Fruit fly (Drosophila melanogaster) whole organism, embryonic: ENCODE measurements around the gene Sas-4.

Experiments
- Awh ChIP-seq: fragments of 200-800 bp; sonication (Bioruptor generic); IDR thresholded peaks from 2 replicates; pipeline ENCODE4, ENCODE4 v1.3.6; 2022; ENCODE audit warnings: missing biosample characterization, missing genetic modification characterization
- B-H1 ChIP-seq: fragments of 200-800 bp; sonication (Bioruptor generic); IDR thresholded peaks from 3 replicates; pipeline ENCODE4 v1.3.6; 2022; ENCODE audit warnings: missing biosample characterization, missing genetic modification characterization
- CG10209 ChIP-seq: fragments of 200-800 bp; sonication (Bioruptor generic); optimal IDR thresholded peaks from 3 replicates; lab custom pipeline; 2017; ENCODE audit warnings: missing biosample characterization, mild to moderate bottlenecking, missing genetic modification characterization, missing genetic modification reagents
- CG10321 ChIP-seq: fragments of 200-800 bp; sonication (Bioruptor generic); IDR thresholded peaks from 2 replicates; pipeline ENCODE4 v1.3.6; 2022; ENCODE audit warnings: missing biosample characterization, missing genetic modification characterization
- CG11560 ChIP-seq: fragments of 200-800 bp; sonication (Bioruptor generic); IDR thresholded peaks from 3 replicates; pipeline ENCODE4 v1.3.6; 2022; ENCODE audit warnings: missing biosample characterization, missing genetic modification characterization
- CG17385 ChIP-seq: fragments of 200-800 bp; sonication (Bioruptor generic); optimal IDR thresholded peaks from 3 replicates; lab custom pipeline; 2018; ENCODE audit warnings: missing biosample characterization, mild to moderate bottlenecking, missing genetic modification characterization
- CG17802 ChIP-seq: fragments of 200-800 bp; sonication (Bioruptor generic); optimal IDR thresholded peaks from 2 replicates; lab custom pipeline; 2018; ENCODE audit warnings: missing biosample characterization, mild to moderate bottlenecking, missing genetic modification characterization, moderate library complexity
- CG18011 ChIP-seq: fragments of 200-800 bp; sonication (Bioruptor generic); optimal IDR thresholded peaks from 2 replicates; lab custom pipeline; 2017; ENCODE audit warnings: missing biosample characterization, missing genetic modification characterization, mild to moderate bottlenecking, moderate library complexity, missing genotype
- CG18599 ChIP-seq: fragments of 200-800 bp; sonication (Bioruptor generic); optimal IDR thresholded peaks from 3 replicates; lab custom pipeline; 2017; ENCODE audit warnings: missing biosample characterization, missing genetic modification characterization, mild to moderate bottlenecking, moderate library complexity, missing genetic modification reagents
- CG30403 ChIP-seq: fragments of 200-800 bp; sonication (Bioruptor generic); optimal IDR thresholded peaks from 3 replicates; lab custom pipeline; 2016; ENCODE audit warnings: missing biosample characterization, missing genetic modification characterization
- CG4360 ChIP-seq: fragments of 200-800 bp; sonication (Bioruptor generic); IDR thresholded peaks from 2 replicates; pipeline ENCODE4 v1.3.6; 2022; ENCODE audit warnings: missing biosample characterization, missing genetic modification characterization
- CG6175 ChIP-seq: fragments of 200-800 bp; sonication (Bioruptor generic); IDR thresholded peaks from 3 replicates; pipeline ENCODE4 v1.3.6; 2022; ENCODE audit warnings: missing biosample characterization, missing genetic modification characterization
- CG6765 ChIP-seq: fragments of 200-800 bp; sonication (Bioruptor generic); optimal IDR thresholded peaks from 3 replicates; lab custom pipeline; 2017; ENCODE audit warnings: missing biosample characterization, mild to moderate bottlenecking, missing genetic modification characterization
- CG8924 ChIP-seq: fragments of 200-800 bp; optimal IDR thresholded peaks from 3 replicates; lab custom pipeline; 2019; ENCODE audit warnings: missing biosample characterization, mild to moderate bottlenecking, missing genetic modification characterization, moderate library complexity
- CG9215 ChIP-seq: fragments of 200-800 bp; sonication (Bioruptor generic); IDR thresholded peaks from 2 replicates; pipeline ENCODE4 v1.3.6; 2022; ENCODE audit warnings: missing biosample characterization, missing genetic modification characterization
- CoRest ChIP-seq: fragments of 200-800 bp; sonication (Bioruptor generic); optimal IDR thresholded peaks from 3 replicates; lab custom pipeline; 2018; ENCODE audit warnings: missing biosample characterization, mild to moderate bottlenecking, missing genetic modification characterization, moderate library complexity
- D19A ChIP-seq: fragments of 200-800 bp; optimal IDR thresholded peaks from 3 replicates; lab custom pipeline; 2019; ENCODE audit warnings: missing biosample characterization, mild to moderate bottlenecking, missing genetic modification characterization, moderate library complexity
- Dp ChIP-seq: fragments of 200-800 bp; sonication (Bioruptor generic); optimal IDR thresholded peaks from 2 replicates; lab custom pipeline; 2018; ENCODE audit warnings: missing biosample characterization, mild to moderate bottlenecking, missing genetic modification characterization, moderate library complexity
- NC2β ChIP-seq: fragments of 200-800 bp; sonication (Bioruptor generic); optimal IDR thresholded peaks from 2 replicates; lab custom pipeline; 2016; ENCODE audit warnings: missing biosample characterization, missing genetic modification characterization
- Sox100B ChIP-seq: fragments of 200-800 bp; sonication (Bioruptor generic); optimal IDR thresholded peaks from 3 replicates; lab custom pipeline; 2018; ENCODE audit warnings: missing biosample characterization, mild to moderate bottlenecking, missing genetic modification characterization
- caup ChIP-seq: fragments of 200-800 bp; sonication (Bioruptor generic); optimal IDR thresholded peaks from 3 replicates; lab custom pipeline; 2017; ENCODE audit warnings: missing biosample characterization, mild to moderate bottlenecking, missing genetic modification characterization, moderate library complexity; ENCODE audit not compliant: severe bottlenecking
- dmrt99B ChIP-seq: fragments of 200-800 bp; sonication (Bioruptor generic); optimal IDR thresholded peaks from 2 replicates; lab custom pipeline; 2018; ENCODE audit warnings: missing biosample characterization, mild to moderate bottlenecking, missing genetic modification characterization, moderate library complexity
- dpn ChIP-seq, 2 experiments: fragments of 200-800 bp; sonication (Bioruptor generic); optimal IDR thresholded peaks; 3 replicates each; lab custom pipeline; 2016; ENCODE audit warnings: missing biosample characterization in 2 of 2, missing genetic modification characterization in 2 of 2
- fd64A ChIP-seq: fragments of 200-800 bp; sonication (Bioruptor generic); optimal IDR thresholded peaks from 3 replicates; lab custom pipeline; 2018; ENCODE audit warnings: missing biosample characterization, mild to moderate bottlenecking, missing genetic modification characterization
- gcm ChIP-seq: fragments of 200-800 bp; sonication (Bioruptor generic); optimal IDR thresholded peaks from 2 replicates; lab custom pipeline; 2019; ENCODE audit warnings: missing biosample characterization, mild to moderate bottlenecking, missing genetic modification characterization, moderate library complexity
- insv ChIP-seq, 2 experiments: fragments of 200-800 bp; sonication (Bioruptor generic); optimal IDR thresholded peaks; 3 replicates each; lab custom pipeline; 2016 to 2018; ENCODE audit warnings: missing biosample characterization in 2 of 2, missing genetic modification characterization in 2 of 2
- maf-S ChIP-seq: fragments of 200-800 bp; sonication (Bioruptor generic); optimal IDR thresholded peaks from 2 replicates; lab custom pipeline; 2016; ENCODE audit warnings: missing biosample characterization, missing genetic modification characterization
- mirr ChIP-seq: fragments of 200-800 bp; sonication (Bioruptor generic); optimal IDR thresholded peaks from 3 replicates; lab custom pipeline; 2018; ENCODE audit warnings: missing biosample characterization, mild to moderate bottlenecking, missing genetic modification characterization
- nau ChIP-seq: fragments of 200-800 bp; sonication (Bioruptor generic); optimal IDR thresholded peaks from 3 replicates; lab custom pipeline; 2017; ENCODE audit warnings: missing biosample characterization, mild to moderate bottlenecking, missing genetic modification characterization, missing genetic modification reagents
- nerfin-1 ChIP-seq: fragments of 200-800 bp; sonication (Bioruptor generic); optimal IDR thresholded peaks from 3 replicates; lab custom pipeline; 2019; ENCODE audit warnings: missing biosample characterization, mild to moderate bottlenecking, missing genetic modification characterization, moderate library complexity
- p53 ChIP-seq: fragments of 200-800 bp; sonication (Bioruptor generic); optimal IDR thresholded peaks from 2 replicates; lab custom pipeline; 2016; ENCODE audit warnings: missing biosample characterization, missing genetic modification characterization
- pan ChIP-seq, 4 experiments: fragments of >200 bp in 3 of 4; fragments of 200-800 bp in 1 of 4; sonication (Bioruptor generic) in 1 of 4; optimal IDR thresholded peaks in 3 of 4; IDR thresholded peaks in 1 of 4; 2 replicates each; pipeline versions ENCODE4 v1.3.6 to Lab custom; 2017 to 2022; ENCODE audit warnings: missing biosample characterization in 2 of 4, missing genetic modification characterization in 2 of 4, mixed read lengths in 1 of 4
- pfk ChIP-seq: fragments of 200-800 bp; sonication (Bioruptor generic); optimal IDR thresholded peaks from 2 replicates; lab custom pipeline; 2018; ENCODE audit warnings: missing biosample characterization, mild to moderate bottlenecking, missing genetic modification characterization, moderate library complexity
- row ChIP-seq: fragments of 200-800 bp; sonication (Bioruptor generic); IDR thresholded peaks from 3 replicates; pipeline ENCODE4 v1.3.6; 2022; ENCODE audit warnings: missing biosample characterization, missing genetic modification characterization
- sens ChIP-seq: fragments of 200-800 bp; sonication (Bioruptor generic); peaks from one replicate; lab custom pipeline; 2016; ENCODE audit warnings: missing biosample characterization, missing genetic modification characterization
- seq ChIP-seq: fragments of 200-800 bp; sonication (Bioruptor generic); IDR thresholded peaks from 2 replicates; pipeline ENCODE4 v1.3.6; 2022; ENCODE audit warnings: missing biosample characterization, missing genetic modification characterization
- twi ChIP-seq: fragments of 200-800 bp; optimal IDR thresholded peaks from 2 replicates; lab custom pipeline; 2019; ENCODE audit warnings: missing biosample characterization, mild to moderate bottlenecking, missing genetic modification characterization, moderate library complexity
- usp ChIP-seq: fragments of >200 bp; optimal IDR thresholded peaks from 2 replicates; lab custom pipeline; 2017; ENCODE audit warnings: missing biosample characterization, missing genetic modification characterization

Gene Sas-4

dm6 chr3R:7122172-7123072, 28.7 kb upstream of the Sas-4 start (continued):
- no peak for TF ChIP-seq CG6175 (GFP tag; lab: Robert Waterston, UW)
- TF ChIP-seq CoRest, result no peak
- TF ChIP-seq CG30403 (GFP tag; lab: Kevin White, UChicago), result no peak
- no peak for TF ChIP-seq p53 (GFP tag; lab: Kevin White, UChicago)
- TF ChIP-seq Sox100B (GFP tag; lab: Kevin White, UChicago), result peak; percentile 13
- peak; percentile 99 for TF ChIP-seq gcm (GFP tag; lab: Kevin White, UChicago)
- TF ChIP-seq caup (GFP tag; lab: Kevin White, UChicago), result no peak
- TF ChIP-seq D19A (tag; lab: Kevin White, UChicago), result peak; percentile 11
- no peak for TF ChIP-seq NC2β (GFP tag; lab: Kevin White, UChicago)
- TF ChIP-seq nau (GFP tag; lab: Kevin White, UChicago), result no peak
- TF ChIP-seq CG4360 (GFP tag; lab: Robert Waterston, UW), result peak; percentile 74
- no peak for TF ChIP-seq Dp (GFP tag; lab: Kevin White, UChicago)
- peak; percentile 1 for TF ChIP-seq CG6765
- TF ChIP-seq row (GFP tag; lab: Robert Waterston, UW), result 0 out of 3 replicates have a peak, but pooled peaks have one; percentile 15
- TF ChIP-seq mirr (GFP tag; lab: Kevin White, UChicago), result peak; percentile 76
- TF ChIP-seq nerfin-1 (tag; lab: Kevin White, UChicago), result peak; percentile 70
- no peak for TF ChIP-seq CG11560 (tag; lab: Robert Waterston, UW)
- peak; percentile 22; the same call in 1 of the 2 replicates for TF ChIP-seq Awh (GFP tag; lab: Robert Waterston, UW)
- TF ChIP-seq dpn (GFP tag; optimal IDR thresholded peaks at IDR 0.05; lab: Kevin White, UChicago), result no peak
- TF ChIP-seq CG17385 (GFP tag; lab: Kevin White, UChicago), result peak; percentile 0
- peak; percentile 19 for TF ChIP-seq CG18599 (GFP tag; lab: Kevin White, UChicago)
- peak; percentile 26 for TF ChIP-seq CG10209 (GFP tag; lab: Kevin White, UChicago)
- TF ChIP-seq CG9215, result peak; percentile 37; the same call in 1 of the 2 replicates
- peak; percentile 67 for TF ChIP-seq sens (GFP tag; lab: Kevin White, UChicago)
- TF ChIP-seq CG18011, result peak; percentile 6
- no peak for TF ChIP-seq pan (optimal IDR thresholded peaks at IDR 0.05; lab: Kevin White, UChicago)
- TF ChIP-seq pan (GFP tag; optimal IDR thresholded peaks at IDR 0.05 in 1 of 2, IDR thresholded peaks at IDR 0.05 in 1 of 2), result peak in 1 of 2 experiments; percentile 42
- TF ChIP-seq twi (tag; lab: Kevin White, UChicago), result peak; percentile 10
- TF ChIP-seq maf-S (GFP tag; lab: Kevin White, UChicago), result no peak
- TF ChIP-seq B-H1 (GFP tag; lab: Robert Waterston, UW), result no peak
- peak; percentile 36 for TF ChIP-seq CG8924 (tag; lab: Kevin White, UChicago)
- TF ChIP-seq CG10321, result peak; percentile 80
- TF ChIP-seq usp (GFP tag; lab: Kevin White, UChicago), result no peak
- peak; percentile 2 for TF ChIP-seq dmrt99B
- peak; percentile 37 to 90 for TF ChIP-seq insv (GFP tag; optimal IDR thresholded peaks at IDR 0.05; lab: Kevin White, UChicago)
- peak; percentile 18 for TF ChIP-seq CG17802 (tag; lab: Kevin White, UChicago)
- no peak for TF ChIP-seq pfk (GFP tag; lab: Kevin White, UChicago)
- TF ChIP-seq fd64A (GFP tag; lab: Kevin White, UChicago), result no peak
- peak; percentile 8; the same call in 1 of the 2 replicates for TF ChIP-seq seq
